Worm (Caenorhabditis elegans) whole organism, L4 larva: Measurements from ENCODE around the gene cyp-33C3.

Experiments used
- D1046.2 ChIP-seq: fragments of 200-800 bp; sonication (Bioruptor generic); IDR thresholded peaks from 2 replicates; pipeline ENCODE4 v1.3.6; 2022; ENCODE audit warnings: missing genetic modification characterization, missing compliant biosample characterization
- F49E8.2 ChIP-seq: sonication (generic microtip); optimal IDR thresholded peaks from 2 replicates; lab custom pipeline; 2016; ENCODE audit warnings: missing compliant biosample characterization, mild to moderate bottlenecking, missing genetic modification characterization, borderline replicate concordance
- Y48G9A.11 ChIP-seq: fragments of 200-800 bp; sonication (Bioruptor generic); IDR thresholded peaks from 2 replicates; pipeline ENCODE4 v1.3.6; 2022; ENCODE audit warnings: missing genetic modification reagents, missing genetic modification characterization, missing compliant biosample characterization
- aha-1 ChIP-seq: fragments of 150-350 bp; peaks from one replicate; lab custom pipeline; 2014; ENCODE audit warnings: missing biosample characterization, missing genetic modification characterization
- aly-2 ChIP-seq: sonication (generic microtip); optimal IDR thresholded peaks from 2 replicates; lab custom pipeline; 2018; ENCODE audit warnings: missing biosample characterization, missing genetic modification characterization
- ces-1 ChIP-seq: fragments of 150-350 bp; sonication (generic microtip); optimal IDR thresholded peaks from 4 replicates; lab custom pipeline; 2014; ENCODE audit warnings: missing biosample characterization, missing genetic modification reagents, missing genetic modification characterization
- cey-2 ChIP-seq: sonication (generic microtip); optimal IDR thresholded peaks from 3 replicates; lab custom pipeline; 2017; ENCODE audit warnings: missing genetic modification characterization, mild to moderate bottlenecking, missing compliant biosample characterization, antibody characterized with exemption, borderline replicate concordance; ENCODE audit not compliant: insufficient read depth
- daf-12 ChIP-seq: fragments of 150-350 bp; optimal IDR thresholded peaks from 2 replicates; lab custom pipeline; 2014; ENCODE audit warnings: missing biosample characterization, missing genetic modification reagents, missing genetic modification characterization
- daf-16 ChIP-seq, 3 experiments: sonication (generic microtip); optimal IDR thresholded peaks; 2 replicates each; lab custom pipeline; 2016 to 2017; ENCODE audit warnings: missing genetic modification characterization in 3 of 3, missing genetic modification reagents in 3 of 3, mild to moderate bottlenecking in 2 of 3, missing compliant biosample characterization in 2 of 3, missing biosample characterization in 1 of 3, moderate library complexity in 1 of 3
- dmd-6 ChIP-seq: fragments of 200-800 bp; sonication (Bioruptor generic); IDR thresholded peaks from 2 replicates; pipeline ENCODE4 v1.3.6; 2022; ENCODE audit warnings: missing genetic modification reagents, missing genetic modification characterization, missing compliant biosample characterization
- dpl-1 ChIP-seq: fragments of 150-350 bp; optimal IDR thresholded peaks from 2 replicates; lab custom pipeline; 2014; ENCODE audit warnings: missing biosample characterization, missing genetic modification reagents, missing genetic modification characterization
- dve-1 ChIP-seq: sonication (generic microtip); optimal IDR thresholded peaks from 2 replicates; lab custom pipeline; 2017; ENCODE audit warnings: antibody characterized with exemption, mild to moderate bottlenecking, missing genetic modification characterization, missing compliant biosample characterization; ENCODE audit not compliant: insufficient read depth
- egl-43 ChIP-seq: fragments of 200-800 bp; sonication (Bioruptor generic); IDR thresholded peaks from 2 replicates; pipeline ENCODE4 v1.3.6; 2022; ENCODE audit warnings: missing genetic modification reagents, missing genetic modification characterization, missing compliant biosample characterization
- fos-1 ChIP-seq: fragments of 150-350 bp; optimal IDR thresholded peaks from 2 replicates; lab custom pipeline; 2014; ENCODE audit warnings: missing biosample characterization, missing genetic modification characterization
- gei-8 ChIP-seq: fragments of 200-800 bp; sonication (Bioruptor generic); optimal IDR thresholded peaks from 2 replicates; lab custom pipeline; 2018; ENCODE audit warnings: mild to moderate bottlenecking, missing genetic modification characterization, missing compliant biosample characterization
- hlh-30 ChIP-seq: sonication (generic microtip); optimal IDR thresholded peaks from 2 replicates; lab custom pipeline; 2017; ENCODE audit warnings: antibody characterized with exemption, mild to moderate bottlenecking, missing genetic modification characterization, missing compliant biosample characterization; ENCODE audit not compliant: insufficient read depth
- hmg-1.1 ChIP-seq: fragments of 200-800 bp; sonication (Bioruptor generic); IDR thresholded peaks from 2 replicates; pipeline ENCODE4 v1.3.6; 2022; ENCODE audit warnings: missing genetic modification reagents, missing genetic modification characterization, missing compliant biosample characterization
- lin-13 ChIP-seq: fragments of 150-350 bp; optimal IDR thresholded peaks from 2 replicates; lab custom pipeline; 2014; ENCODE audit warnings: missing biosample characterization, missing genetic modification reagents, missing genetic modification characterization
- lir-3 ChIP-seq: sonication (generic microtip); optimal IDR thresholded peaks from 2 replicates; lab custom pipeline; 2016; ENCODE audit warnings: mild to moderate bottlenecking, missing genetic modification characterization, missing compliant biosample characterization
- mes-2 ChIP-seq: sonication (generic microtip); optimal IDR thresholded peaks from 2 replicates; lab custom pipeline; 2016; ENCODE audit warnings: missing genotype, mild to moderate bottlenecking, missing genetic modification characterization, missing compliant biosample characterization; ENCODE audit not compliant: poor library complexity, severe bottlenecking
- nhr-10 ChIP-seq: fragments of 150-350 bp; optimal IDR thresholded peaks from 2 replicates; lab custom pipeline; 2014; ENCODE audit warnings: missing biosample characterization, missing genetic modification characterization
- nhr-102 ChIP-seq: sonication (generic microtip); optimal IDR thresholded peaks from 2 replicates; lab custom pipeline; 2016; ENCODE audit warnings: mild to moderate bottlenecking, missing genetic modification characterization, moderate library complexity, missing compliant biosample characterization
- nhr-11 ChIP-seq: fragments of 150-350 bp; optimal IDR thresholded peaks from 2 replicates; lab custom pipeline; 2014; ENCODE audit warnings: missing biosample characterization, missing genetic modification characterization
- nhr-237 ChIP-seq: sonication (generic microtip); optimal IDR thresholded peaks from 2 replicates; lab custom pipeline; 2017; ENCODE audit warnings: missing biosample characterization, missing genetic modification characterization
- nhr-25 ChIP-seq: sonication (generic microtip); optimal IDR thresholded peaks from 2 replicates; lab custom pipeline; 2017; ENCODE audit warnings: missing genetic modification characterization, mild to moderate bottlenecking, missing compliant biosample characterization, antibody characterized with exemption, moderate library complexity, borderline replicate concordance; ENCODE audit not compliant: insufficient read depth
- nhr-28 ChIP-seq: fragments of 150-350 bp; optimal IDR thresholded peaks from 2 replicates; lab custom pipeline; 2014; ENCODE audit warnings: missing biosample characterization, missing genetic modification characterization
- nhr-6 ChIP-seq: fragments of 150-350 bp; optimal IDR thresholded peaks from 2 replicates; lab custom pipeline; 2014; ENCODE audit warnings: missing biosample characterization, missing genetic modification characterization
- pha-4 ChIP-seq, 2 experiments: fragments of 150-350 bp in 1 of 2; fragments of 200-800 bp in 1 of 2; sonication (Bioruptor generic) in 1 of 2; IDR thresholded peaks in 1 of 2; optimal IDR thresholded peaks in 1 of 2; 2 replicates each; pipeline versions ENCODE4 v1.3.6 to Lab custom; 2014 to 2022; ENCODE audit warnings: missing genetic modification characterization in 2 of 2, missing genetic modification reagents in 2 of 2, missing biosample characterization in 1 of 2, missing compliant biosample characterization in 1 of 2
- php-3 ChIP-seq: fragments of 200-800 bp; sonication (Bioruptor generic); IDR thresholded peaks from 2 replicates; pipeline ENCODE4 v1.3.6; 2022; ENCODE audit warnings: missing genetic modification reagents, missing genetic modification characterization, missing compliant biosample characterization
- rbr-2 ChIP-seq: sonication (generic microtip); optimal IDR thresholded peaks from 2 replicates; lab custom pipeline; 2016; ENCODE audit warnings: missing genotype, missing genetic modification characterization, missing compliant biosample characterization
- skn-1 ChIP-seq: fragments of 150-350 bp; optimal IDR thresholded peaks from 2 replicates; lab custom pipeline; 2014; ENCODE audit warnings: missing biosample characterization, missing genetic modification characterization
- tag-97 ChIP-seq: fragments of 200-800 bp; sonication (Bioruptor generic); IDR thresholded peaks from 2 replicates; pipeline ENCODE4 v1.3.6; 2022; ENCODE audit warnings: missing genetic modification characterization, missing compliant biosample characterization
- unc-62 ChIP-seq, 3 experiments: fragments of 150-350 bp in 1 of 3; sonication (generic microtip); optimal IDR thresholded peaks in 2 of 3; peaks in 1 of 3; 1 replicate in 1 of 3; 2 replicates in 2 of 3; lab custom pipeline; 2014 to 2017; ENCODE audit warnings: missing biosample characterization in 3 of 3, missing genetic modification characterization in 3 of 3, missing genetic modification reagents in 3 of 3, missing genotype in 1 of 3
- vab-7 ChIP-seq: fragments of 200-800 bp; sonication (Bioruptor generic); IDR thresholded peaks from 2 replicates; pipeline ENCODE4 v1.3.6; 2022; ENCODE audit warnings: missing genetic modification reagents, missing genetic modification characterization, missing compliant biosample characterization
- zfp-2 ChIP-seq: sonication (generic microtip); optimal IDR thresholded peaks from 2 replicates; lab custom pipeline; 2016; ENCODE audit warnings: mild to moderate bottlenecking, missing genetic modification characterization, missing compliant biosample characterization
- zip-2 ChIP-seq: fragments of 150-350 bp; optimal IDR thresholded peaks from 2 replicates; lab custom pipeline; 2014; ENCODE audit warnings: missing biosample characterization, missing genetic modification characterization
- ztf-11 ChIP-seq: fragments of 150-350 bp; optimal IDR thresholded peaks from 2 replicates; lab custom pipeline; 2014; ENCODE audit warnings: missing biosample characterization, missing genetic modification characterization

Gene cyp-33C3

ce11 chrV:2214428-2215038, 28.0 kb upstream of the cyp-33C3 start, which contains the start of gene nhr-184:
TSS of gene nhr-184 (minus strand) at chrV:2214478.
- TF ChIP-seq tag-97 (GFP tag; lab: Robert Waterston, UW) = no peak
- peak; percentile 4 for TF ChIP-seq nhr-6 (tag; lab: Kevin White, UChicago)
- no peak for TF ChIP-seq pha-4 (GFP tag; IDR thresholded peaks at IDR 0.05; lab: Robert Waterston, UW)
- peak; percentile 45 for TF ChIP-seq pha-4 (tag; optimal IDR thresholded peaks at IDR 0.05; lab: Kevin White, UChicago)
- no peak for TF ChIP-seq zip-2
- TF ChIP-seq nhr-11 (tag; lab: Kevin White, UChicago) = no peak
- TF ChIP-seq lin-13 (GFP tag; lab: Kevin White, UChicago) = no peak
- peak; percentile 46 for TF ChIP-seq dve-1
- TF ChIP-seq nhr-28 (tag; lab: Kevin White, UChicago) = peak; percentile 65
- peak; percentile 40 for TF ChIP-seq mes-2 (tag; lab: Kevin White, UChicago)
- no peak for TF ChIP-seq egl-43 (GFP tag; lab: Robert Waterston, UW)
- TF ChIP-seq daf-16 (GFP tag; optimal IDR thresholded peaks at IDR 0.05; lab: Kevin White, UChicago) = no peak
- peak; percentile 81 for TF ChIP-seq daf-16 (tag; optimal IDR thresholded peaks at IDR 0.05; lab: Kevin White, UChicago)
- TF ChIP-seq hlh-30 (tag; lab: Kevin White, UChicago) = peak; percentile 44

- no peak for TF ChIP-seq nhr-10 (tag; lab: Kevin White, UChicago)
- no peak for TF ChIP-seq daf-12 (tag; lab: Kevin White, UChicago)
- TF ChIP-seq dpl-1 (GFP tag; lab: Kevin White, UChicago) = no peak
- no peak for TF ChIP-seq aly-2 (tag; lab: Kevin White, UChicago)
- no peak for TF ChIP-seq Y48G9A.11
- no peak for TF ChIP-seq rbr-2 (tag; lab: Kevin White, UChicago)
- TF ChIP-seq fos-1 (tag; lab: Kevin White, UChicago) = no peak
- no peak for TF ChIP-seq ztf-11 (tag; lab: Kevin White, UChicago)
- no peak for TF ChIP-seq zfp-2
- no peak for TF ChIP-seq dmd-6 (GFP tag; lab: Robert Waterston, UW)
- TF ChIP-seq skn-1 = no peak
- no peak for TF ChIP-seq zip-2
These were observed 27.2 kb upstream of the cyp-33C3 start, which contains the start of gene nstp-8 for ce11 chrV:2215352-2215751. TSS of gene nstp-8 (plus strand) at chrV:2215652.

ce11 chrV:2216927-2217326, 25.7 kb upstream of the cyp-33C3 start:
- TF ChIP-seq daf-16 (GFP tag; optimal IDR thresholded peaks at IDR 0.05; lab: Kevin White, UChicago) = no peak
- no peak for TF ChIP-seq daf-16 (tag; optimal IDR thresholded peaks at IDR 0.05; lab: Kevin White, UChicago)
- no peak for TF ChIP-seq F49E8.2 (tag; lab: Kevin White, UChicago)
- no peak for TF ChIP-seq nhr-25 (tag; lab: Kevin White, UChicago)
- no peak for TF ChIP-seq nhr-6 (tag; lab: Kevin White, UChicago)
- TF ChIP-seq ces-1 (GFP tag; lab: Kevin White, UChicago) = no peak
- no peak for TF ChIP-seq hmg-1.1 (GFP tag; lab: Robert Waterston, UW)
- no peak for TF ChIP-seq dmd-6 (GFP tag; lab: Robert Waterston, UW)
- no peak for TF ChIP-seq gei-8 (GFP tag; lab: Kevin White, UChicago)
- no peak for TF ChIP-seq vab-7 (GFP tag; lab: Robert Waterston, UW)
- TF ChIP-seq lir-3 = no peak
- no peak for TF ChIP-seq nhr-102 (tag; lab: Kevin White, UChicago)
- TF ChIP-seq D1046.2 (GFP tag; lab: Robert Waterston, UW) = 0 out of 2 replicates have a peak, but pooled peaks have one; percentile 23
- TF ChIP-seq unc-62 (GFP tag; optimal IDR thresholded peaks at IDR 0.05 in 1 of 2; lab: Kevin White, UChicago) = no peak
- no peak for TF ChIP-seq unc-62 (tag; optimal IDR thresholded peaks at IDR 0.05; lab: Kevin White, UChicago)
- TF ChIP-seq cey-2 = no peak
- TF ChIP-seq aha-1 = peak; percentile 91
- TF ChIP-seq php-3 (GFP tag; lab: Robert Waterston, UW) = no peak
- TF ChIP-seq nhr-237 (tag; lab: Kevin White, UChicago) = no peak
